Fruit fly (Drosophila melanogaster): ENCODE measurements around the gene CG7059.

CG7059 gene

dm6 chr3R:22358810-22359209, 30.8 kb upstream of the CG7059 start (continued):
- TF ChIP-seq schlank (tag; optimal IDR thresholded peaks at IDR 0.05) = no peak
- peak; percentile 27 to 58 for TF ChIP-seq Hr51 (GFP tag; optimal IDR thresholded peaks at IDR 0.05)
- no peak for TF ChIP-seq corto (GFP tag; optimal IDR thresholded peaks at IDR 0.05)
- no peak for TF ChIP-seq mam (GFP tag; optimal IDR thresholded peaks at IDR 0.05)

dm6 chr3R:22362218-22362907, 27.2 kb upstream of the CG7059 start, which contains the start of the genes JMJD6, CG7071 and Muted:
Gene JMJD6 (minus strand): TSS chr3R:22362371.
Gene CG7071 (plus strand): TSS chr3R:22362620.
Gene Muted (plus strand): TSS chr3R:22362620.
- TF ChIP-seq ro (GFP tag; IDR thresholded peaks at IDR 0.05) (peak; percentile 81), pb (GFP tag; optimal IDR thresholded peaks at IDR 0.05) (no peak), tx (GFP tag; optimal IDR thresholded peaks at IDR 0.05) (peak; percentile 91), pnt (GFP tag; optimal IDR thresholded peaks at IDR 0.05) (peak; percentile 89), CG9932 (GFP tag; IDR thresholded peaks at IDR 0.05) (peak; percentile 98), CG9876 (GFP tag; optimal IDR thresholded peaks at IDR 0.05) (peak; percentile 63), CG12104 (GFP tag; optimal IDR thresholded peaks at IDR 0.05) (peak; percentile 91), Blimp-1 (GFP tag; optimal IDR thresholded peaks at IDR 0.05) (peak; percentile 87), fd64A (GFP tag; optimal IDR thresholded peaks at IDR 0.05) (peak; percentile 26), cad (GFP tag; optimal IDR thresholded peaks at IDR 0.05) (no peak), dmrt11E (tag; optimal IDR thresholded peaks at IDR 0.05) (peak; percentile 86), CG9609 (GFP tag; optimal IDR thresholded peaks at IDR 0.05) (peak; percentile 83), Doc3 (GFP tag; IDR thresholded peaks at IDR 0.05; ENCODE audit: partially characterized antibody) (peak; percentile 89), bowl (GFP tag; IDR thresholded peaks at IDR 0.05) (peak; percentile 67; the same call in 1 of the 2 replicates), Sin3A (optimal IDR thresholded peaks at IDR 0.05) (peak; percentile 88), Bteb2 (GFP tag; optimal IDR thresholded peaks at IDR 0.05) (peak; percentile 92), chm (GFP tag; IDR thresholded peaks at IDR 0.05) (peak; percentile 80; the same call in 1 of the 2 replicates), HLH4C (GFP tag; IDR thresholded peaks at IDR 0.05; ENCODE audit: partially characterized antibody) (peak; percentile 68), CG12236 (GFP tag; optimal IDR thresholded peaks at IDR 0.05) (peak; percentile 57), Sox102F (GFP tag; optimal IDR thresholded peaks at IDR 0.05) (peak; percentile 91), dimm (GFP tag; IDR thresholded peaks at IDR 0.05) (peak; percentile 64; the same call in 1 of the 2 replicates), aop (GFP tag; IDR thresholded peaks at IDR 0.05) (peak; percentile 66; the same call in 1 of the 2 replicates), dmrt99B (tag; optimal IDR thresholded peaks at IDR 0.05) (peak; percentile 78), zf30C (GFP tag; optimal IDR thresholded peaks at IDR 0.05) (peak; percentile 9), hb (GFP tag; IDR thresholded peaks at IDR 0.05; ENCODE audit: partially characterized antibody) (peak; percentile 74; the same call in 2 of the 3 replicates), z (GFP tag; IDR thresholded peaks at IDR 0.05) (peak; percentile 47; the same call in 2 of the 3 replicates), CG12071 (GFP tag; optimal IDR thresholded peaks at IDR 0.05) (peak; percentile 67), CG7372 (GFP tag; IDR thresholded peaks at IDR 0.05) (peak; percentile 95), CG3163 (GFP tag; optimal IDR thresholded peaks at IDR 0.05) (peak; percentile 33), Hmx (GFP tag; optimal IDR thresholded peaks at IDR 0.05) (peak; percentile 73), CG9817 (tag; optimal IDR thresholded peaks at IDR 0.05) (peak; percentile 95), unpg (GFP tag; optimal IDR thresholded peaks at IDR 0.05) (peak; percentile 92), CG4404 (GFP tag; IDR thresholded peaks at IDR 0.05) (peak; percentile 91), toy (GFP tag; IDR thresholded peaks at IDR 0.05) (peak; percentile 42; the same call in 1 of the 2 replicates), CG7357 (GFP tag; IDR thresholded peaks at IDR 0.05) (peak; percentile 85), Hr39 (optimal IDR thresholded peaks at IDR 0.05) (no peak), CG2129 (GFP tag; IDR thresholded peaks at IDR 0.05; ENCODE audit: partially characterized antibody) (peak; percentile 79), CG31388 (GFP tag; optimal IDR thresholded peaks at IDR 0.05) (peak; percentile 75), CG7963 (GFP tag; IDR thresholded peaks at IDR 0.05; ENCODE audit: partially characterized antibody) (0 out of 3 replicates have a peak, but pooled peaks have one; percentile 4), sug (tag; optimal IDR thresholded peaks at IDR 0.05) (peak; percentile 88), peb (GFP tag; IDR thresholded peaks at IDR 0.05) (no peak), CG8281 (tag; optimal IDR thresholded peaks at IDR 0.05) (peak; percentile 63), gt (GFP tag; IDR thresholded peaks at IDR 0.05) (peak; percentile 73), run (tag; optimal IDR thresholded peaks at IDR 0.05) (peak; percentile 78)
